Fruit fly (Drosophila melanogaster) whole organism, embryonic: ENCODE results near the gene CHES-1-like.

ENCODE experiments used
- Aef1 ChIP-seq: fragments of 200-800 bp; sonication (Bioruptor generic); IDR thresholded peaks from 3 replicates; pipeline ENCODE4 v1.3.6; 2022; ENCODE audit warnings: missing biosample characterization, missing genetic modification characterization
- BtbVII ChIP-seq: fragments of 200-800 bp; sonication (Bioruptor generic); optimal IDR thresholded peaks from 3 replicates; lab custom pipeline; 2017; ENCODE audit warnings: missing biosample characterization, mild to moderate bottlenecking, missing genetic modification characterization
- CG10147 ChIP-seq: fragments of 200-800 bp; sonication (Bioruptor generic); optimal IDR thresholded peaks from 2 replicates; lab custom pipeline; 2019; ENCODE audit warnings: missing biosample characterization, mild to moderate bottlenecking, missing genetic modification characterization, moderate library complexity
- CG11398 ChIP-seq: fragments of 200-800 bp; sonication (Bioruptor generic); optimal IDR thresholded peaks from 2 replicates; lab custom pipeline; 2016; ENCODE audit warnings: missing biosample characterization, missing genetic modification characterization
- CG13775 ChIP-seq: fragments of 200-800 bp; sonication (Bioruptor generic); optimal IDR thresholded peaks from 3 replicates; lab custom pipeline; 2017; ENCODE audit warnings: missing biosample characterization, mild to moderate bottlenecking, missing genetic modification characterization
- CG14441 ChIP-seq: fragments of 200-800 bp; sonication (Bioruptor generic); IDR thresholded peaks from 2 replicates; pipeline ENCODE4 v1.3.6; 2022; ENCODE audit warnings: missing biosample characterization, missing genetic modification characterization
- CG16815 ChIP-seq: fragments of 200-800 bp; sonication (Bioruptor generic); optimal IDR thresholded peaks from 3 replicates; lab custom pipeline; 2017; ENCODE audit warnings: missing biosample characterization, mild to moderate bottlenecking, missing genetic modification characterization
- CG18764 ChIP-seq: fragments of 200-800 bp; sonication (Bioruptor generic); optimal IDR thresholded peaks from 3 replicates; lab custom pipeline; 2016; ENCODE audit warnings: missing biosample characterization, missing genetic modification characterization
- CG30403 ChIP-seq: fragments of 200-800 bp; sonication (Bioruptor generic); optimal IDR thresholded peaks from 3 replicates; lab custom pipeline; 2016; ENCODE audit warnings: missing biosample characterization, missing genetic modification characterization
- CG32532 ChIP-seq: fragments of 200-800 bp; sonication (Bioruptor generic); IDR thresholded peaks from 2 replicates; pipeline ENCODE4 v1.3.6; 2022; ENCODE audit warnings: missing biosample characterization, missing genetic modification characterization
- CG32767 ChIP-seq: fragments of 200-800 bp; sonication (Bioruptor generic); IDR thresholded peaks from 2 replicates; pipeline ENCODE4 v1.3.6; 2022; ENCODE audit warnings: missing biosample characterization, missing genetic modification characterization
- CG6254 ChIP-seq: fragments of 200-800 bp; sonication (Bioruptor generic); optimal IDR thresholded peaks from 3 replicates; lab custom pipeline; 2017; ENCODE audit warnings: mild to moderate bottlenecking, missing biosample characterization, missing genetic modification reagents, missing genetic modification characterization
- CG6654 ChIP-seq: fragments of 200-800 bp; sonication (Bioruptor generic); optimal IDR thresholded peaks from 2 replicates; lab custom pipeline; 2017; ENCODE audit warnings: missing biosample characterization, mild to moderate bottlenecking, missing genetic modification characterization
- CG7357 ChIP-seq: fragments of 200-800 bp; sonication (Bioruptor generic); IDR thresholded peaks from 3 replicates; pipeline ENCODE4 v1.3.6; 2022; ENCODE audit warnings: missing biosample characterization, missing genetic modification characterization
- CG8290 ChIP-seq, 3 experiments: fragments of 200-800 bp; sonication (Bioruptor generic); optimal IDR thresholded peaks; 2 replicates each; lab custom pipeline; 2016 to 2019; ENCODE audit warnings: missing biosample characterization in 3 of 3, missing genetic modification characterization in 3 of 3, mild to moderate bottlenecking in 2 of 3, moderate library complexity in 1 of 3
- CG9609 ChIP-seq: fragments of 200-800 bp; sonication (Bioruptor generic); optimal IDR thresholded peaks from 3 replicates; lab custom pipeline; 2016; ENCODE audit warnings: missing biosample characterization, missing genetic modification characterization
- CG9797 ChIP-seq: fragments of 200-800 bp; sonication (Bioruptor generic); optimal IDR thresholded peaks from 3 replicates; lab custom pipeline; 2018; ENCODE audit warnings: missing biosample characterization, mild to moderate bottlenecking, missing genetic modification characterization
- CTCF ChIP-seq: fragments of 200-800 bp; sonication (Bioruptor generic); optimal IDR thresholded peaks from 2 replicates; lab custom pipeline; 2017; ENCODE audit warnings: missing biosample characterization, mild to moderate bottlenecking, missing genetic modification characterization, moderate library complexity
- CkIIα-i1 ChIP-seq: fragments of 200-800 bp; sonication (Bioruptor generic); IDR thresholded peaks from 2 replicates; pipeline ENCODE4 v1.3.6; 2022; ENCODE audit warnings: missing biosample characterization, missing genetic modification characterization
- Dek ChIP-seq: fragments of 200-800 bp; sonication (Bioruptor generic); optimal IDR thresholded peaks from 3 replicates; lab custom pipeline; 2019; ENCODE audit warnings: missing biosample characterization, mild to moderate bottlenecking, missing genetic modification characterization, moderate library complexity
- Dll ChIP-seq: fragments of 200-800 bp; sonication (Bioruptor generic); IDR thresholded peaks from 4 replicates; pipeline ENCODE4 v1.3.6; 2022; ENCODE audit warnings: missing biosample characterization, missing genetic modification characterization; ENCODE audit not compliant: partially characterized antibody
- ERR ChIP-seq: fragments of 200-800 bp; sonication (Bioruptor generic); optimal IDR thresholded peaks from 2 replicates; lab custom pipeline; 2016; ENCODE audit warnings: missing biosample characterization, missing genetic modification characterization
- HLH4C ChIP-seq: fragments of 200-800 bp; sonication (Bioruptor generic); IDR thresholded peaks from 3 replicates; pipeline ENCODE4 v1.3.6; 2022; ENCODE audit warnings: missing biosample characterization, missing genetic modification characterization; ENCODE audit not compliant: partially characterized antibody
- Jarid2 ChIP-seq: fragments of 200-800 bp; sonication (Bioruptor generic); optimal IDR thresholded peaks from 3 replicates; lab custom pipeline; 2017; ENCODE audit warnings: mild to moderate bottlenecking, missing biosample characterization, missing genetic modification reagents, missing genetic modification characterization
- Max ChIP-seq: fragments of 200-800 bp; sonication (Bioruptor generic); optimal IDR thresholded peaks from 2 replicates; lab custom pipeline; 2016; ENCODE audit warnings: missing biosample characterization, mild to moderate bottlenecking, missing genetic modification characterization
- Opbp ChIP-seq: fragments of 200-800 bp; sonication (Bioruptor generic); IDR thresholded peaks from 3 replicates; pipeline ENCODE4 v1.3.6; 2022; ENCODE audit warnings: missing biosample characterization, missing genetic modification characterization; ENCODE audit not compliant: partially characterized antibody
- Ptx1 ChIP-seq: fragments of 200-800 bp; sonication (Bioruptor generic); IDR thresholded peaks from 2 replicates; pipeline ENCODE4 v1.3.6; 2022; ENCODE audit warnings: missing biosample characterization, missing genetic modification characterization
- Side ChIP-seq: fragments of 200-800 bp; sonication (Bioruptor generic); optimal IDR thresholded peaks from 2 replicates; lab custom pipeline; 2016; ENCODE audit warnings: missing biosample characterization, missing genetic modification characterization
- Sin3A ChIP-seq: fragments of >200 bp; optimal IDR thresholded peaks from 2 replicates; lab custom pipeline; 2018
- Six4 ChIP-seq: fragments of 200-800 bp; sonication (Bioruptor generic); optimal IDR thresholded peaks from 2 replicates; lab custom pipeline; 2016; ENCODE audit warnings: missing biosample characterization, missing genetic modification characterization
- Tbp ChIP-seq: fragments of >200 bp; optimal IDR thresholded peaks from 2 replicates; lab custom pipeline; 2018; ENCODE audit warnings: missing biosample characterization, missing genetic modification characterization
- Vsx1 ChIP-seq: fragments of 200-800 bp; sonication (Bioruptor generic); optimal IDR thresholded peaks from 2 replicates; lab custom pipeline; 2017; ENCODE audit warnings: missing biosample characterization, mild to moderate bottlenecking, missing genetic modification characterization, missing genetic modification reagents
- Xbp1 ChIP-seq: fragments of 200-800 bp; sonication (Bioruptor generic); optimal IDR thresholded peaks from 3 replicates; lab custom pipeline; 2016; ENCODE audit warnings: missing biosample characterization, mild to moderate bottlenecking, missing genetic modification characterization
- al ChIP-seq: fragments of 200-800 bp; sonication (Bioruptor generic); IDR thresholded peaks from 2 replicates; pipeline ENCODE4 v1.3.6; 2022; ENCODE audit warnings: missing biosample characterization, missing genetic modification characterization
- amos ChIP-seq: fragments of 200-800 bp; sonication (Bioruptor generic); IDR thresholded peaks from 2 replicates; pipeline ENCODE4 v1.3.6; 2022; ENCODE audit warnings: missing biosample characterization, missing genetic modification characterization; ENCODE audit not compliant: partially characterized antibody
- br ChIP-seq: fragments of >200 bp; optimal IDR thresholded peaks from 2 replicates; lab custom pipeline; 2017
- cg ChIP-seq: fragments of 200-800 bp; sonication (Bioruptor generic); optimal IDR thresholded peaks from 3 replicates; lab custom pipeline; 2019; ENCODE audit warnings: missing biosample characterization, mild to moderate bottlenecking, missing genetic modification characterization, moderate library complexity
- dan ChIP-seq: fragments of 200-800 bp; sonication (Bioruptor generic); IDR thresholded peaks from 2 replicates; pipeline ENCODE4 v1.3.6; 2022; ENCODE audit warnings: missing biosample characterization, missing genetic modification characterization
- dmrt99B ChIP-seq: fragments of 200-800 bp; sonication (Bioruptor generic); optimal IDR thresholded peaks from 2 replicates; lab custom pipeline; 2018; ENCODE audit warnings: missing biosample characterization, mild to moderate bottlenecking, missing genetic modification characterization, moderate library complexity
- ftz-f1 ChIP-seq: fragments of 200-800 bp; sonication (Bioruptor generic); optimal IDR thresholded peaks from 2 replicates; lab custom pipeline; 2016; ENCODE audit warnings: missing biosample characterization, missing genetic modification characterization
- hb ChIP-seq: fragments of 200-800 bp; sonication (Bioruptor generic); IDR thresholded peaks from 3 replicates; pipeline ENCODE4 v1.3.6; 2022; ENCODE audit warnings: missing biosample characterization, missing genetic modification characterization; ENCODE audit not compliant: partially characterized antibody
- prd ChIP-seq, 3 experiments: fragments of >200 bp in 2 of 3; fragments of 200-800 bp in 1 of 3; sonication (Bioruptor generic) in 1 of 3; optimal IDR thresholded peaks in 2 of 3; IDR thresholded peaks in 1 of 3; 2 replicates in 2 of 3; 3 replicates in 1 of 3; pipeline versions ENCODE4 v1.3.6 to Lab custom; 2017 to 2022; ENCODE audit warnings: missing biosample characterization in 1 of 3, missing genetic modification characterization in 1 of 3
- ranshi ChIP-seq: fragments of 200-800 bp; sonication (Bioruptor generic); IDR thresholded peaks from 2 replicates; pipeline ENCODE4 v1.3.6; 2022; ENCODE audit warnings: missing biosample characterization, missing genetic modification characterization
- shn ChIP-seq: fragments of 200-800 bp; sonication (Bioruptor generic); optimal IDR thresholded peaks from 3 replicates; lab custom pipeline; 2016; ENCODE audit warnings: missing biosample characterization, missing genetic modification characterization
- slbo ChIP-seq: fragments of 200-800 bp; sonication (Bioruptor generic); IDR thresholded peaks from 2 replicates; pipeline ENCODE4 v1.3.6; 2022; ENCODE audit warnings: missing biosample characterization, missing genetic modification characterization
- stwl ChIP-seq: fragments of 200-800 bp; sonication (Bioruptor generic); optimal IDR thresholded peaks from 3 replicates; lab custom pipeline; 2018; ENCODE audit warnings: missing biosample characterization, mild to moderate bottlenecking, missing genetic modification characterization, moderate library complexity
- tgo ChIP-seq: fragments of 200-800 bp; sonication (Bioruptor generic); IDR thresholded peaks from 3 replicates; pipeline ENCODE4 v1.3.6; 2022; ENCODE audit warnings: missing biosample characterization, missing genetic modification characterization
- z ChIP-seq: fragments of 200-800 bp; sonication (Bioruptor generic); IDR thresholded peaks from 3 replicates; pipeline ENCODE4 v1.3.6; 2022; ENCODE audit warnings: missing biosample characterization, missing genetic modification characterization

CHES-1-like gene

dm6 chrX:7728251-7729164, 19.3 kb upstream of the CHES-1-like start, which contains the start of the genes NELF-B and CG12155 (continued):
- TF ChIP-seq dan (GFP tag; lab: Robert Waterston, UW) = no peak
- TF ChIP-seq stwl (tag; lab: Kevin White, UChicago) = peak; percentile 1
- TF ChIP-seq Dll (GFP tag; lab: Robert Waterston, UW) = peak; percentile 70; the same call in 3 of the 4 replicates
- peak; percentile 81 for TF ChIP-seq cg (GFP tag; lab: Kevin White, UChicago)
- TF ChIP-seq prd (optimal IDR thresholded peaks at IDR 0.05; lab: Kevin White, UChicago) = no peak
- peak; percentile 54; the same call in 2 of the 3 replicates for TF ChIP-seq prd (GFP tag; IDR thresholded peaks at IDR 0.05; lab: Robert Waterston, UW)
- TF ChIP-seq CkIIα-i1 (GFP tag; lab: Robert Waterston, UW) = no peak
- TF ChIP-seq CG10147 = peak; percentile 19
- no peak for TF ChIP-seq CG6254 (GFP tag; lab: Kevin White, UChicago)
- TF ChIP-seq Opbp (GFP tag; lab: Robert Waterston, UW) = peak; percentile 51; the same call in 2 of the 3 replicates
- 0 out of 3 replicates have a peak, but pooled peaks have one; percentile 51 for TF ChIP-seq HLH4C (GFP tag; lab: Robert Waterston, UW)
- peak; percentile 22; the same call in 1 of the 2 replicates for TF ChIP-seq ranshi (GFP tag; lab: Robert Waterston, UW)
- peak; percentile 64; the same call in 1 of the 3 replicates for TF ChIP-seq hb (GFP tag; lab: Robert Waterston, UW)
- TF ChIP-seq CG7357 (GFP tag; lab: Robert Waterston, UW) = no peak
- peak; percentile 31 for TF ChIP-seq CG18764 (GFP tag; lab: Kevin White, UChicago)
- TF ChIP-seq CTCF (GFP tag; lab: Kevin White, UChicago) = no peak
- TF ChIP-seq Xbp1 (GFP tag; lab: Kevin White, UChicago) = peak; percentile 71
- peak; percentile 23 for TF ChIP-seq CG9609 (GFP tag; lab: Kevin White, UChicago)
- peak; percentile 18; the same call in 1 of the 3 replicates for TF ChIP-seq tgo (GFP tag; lab: Robert Waterston, UW)
- no peak; the same call in 1 of the 2 replicates for TF ChIP-seq CG14441
- no peak for TF ChIP-seq CG32767 (GFP tag; lab: Robert Waterston, UW)
- no peak for TF ChIP-seq CG6654 (GFP tag; lab: Kevin White, UChicago)
- peak; percentile 30 for TF ChIP-seq Dek
- peak; percentile 18 for TF ChIP-seq CG8290 (GFP tag; optimal IDR thresholded peaks at IDR 0.05; lab: Kevin White, UChicago)
- no peak for TF ChIP-seq CG8290 (tag; optimal IDR thresholded peaks at IDR 0.05; lab: Kevin White, UChicago)
- peak; percentile 77 for TF ChIP-seq CG30403 (GFP tag; lab: Kevin White, UChicago)
- no peak for TF ChIP-seq ERR (GFP tag; lab: Kevin White, UChicago)
- no peak for TF ChIP-seq ftz-f1 (GFP tag; lab: Kevin White, UChicago)
- no peak for TF ChIP-seq Vsx1 (GFP tag; lab: Kevin White, UChicago)
- peak; percentile 61 for TF ChIP-seq Six4
- peak; percentile 78 for TF ChIP-seq CG13775 (GFP tag; lab: Kevin White, UChicago)
- no peak for TF ChIP-seq dmrt99B (tag; lab: Kevin White, UChicago)
- TF ChIP-seq Aef1 (GFP tag; lab: Robert Waterston, UW) = peak; percentile 35; the same call in 1 of the 3 replicates
- no peak for TF ChIP-seq CG11398 (GFP tag; lab: Kevin White, UChicago)
- TF ChIP-seq Max (GFP tag; lab: Kevin White, UChicago) = peak; percentile 61
- TF ChIP-seq CG9797 (GFP tag; lab: Kevin White, UChicago) = peak; percentile 10
- no peak for TF ChIP-seq BtbVII
- TF ChIP-seq shn (GFP tag; lab: Kevin White, UChicago) = peak; percentile 29
- peak; percentile 31 for TF ChIP-seq CG16815 (GFP tag; lab: Kevin White, UChicago)
- peak; percentile 58 for TF ChIP-seq Ptx1 (GFP tag; lab: Robert Waterston, UW)
- no peak for TF ChIP-seq Side
- no peak for TF ChIP-seq br (lab: Kevin White, UChicago)
- TF ChIP-seq Jarid2 (GFP tag; lab: Kevin White, UChicago) = no peak
- TF ChIP-seq slbo (GFP tag; lab: Robert Waterston, UW) = peak; percentile 57
- TF ChIP-seq CG32532 (GFP tag; lab: Robert Waterston, UW) = peak; percentile 49; the same call in 1 of the 2 replicates
- no peak for TF ChIP-seq al
- peak; percentile 62 for TF ChIP-seq amos (GFP tag; lab: Robert Waterston, UW)
- no peak for TF ChIP-seq z
- peak; percentile 47 for TF ChIP-seq Sin3A (lab: Kevin White, UChicago)
- no peak for TF ChIP-seq Tbp (GFP tag; lab: Kevin White, UChicago)
